Fruit fly (Drosophila melanogaster) whole organism, embryonic: ENCODE results near the gene Ptpmeg2.

Source experiments
- Adf1 ChIP-seq: fragments of 200-800 bp; sonication (Bioruptor generic); IDR thresholded peaks from 2 replicates; pipeline ENCODE4 v1.3.6; 2022; ENCODE audit warnings: missing biosample characterization, missing genetic modification characterization
- B-H2 ChIP-seq: fragments of 200-800 bp; sonication (Bioruptor generic); optimal IDR thresholded peaks from 2 replicates; lab custom pipeline; 2018; ENCODE audit warnings: missing biosample characterization, mild to moderate bottlenecking, missing genetic modification characterization
- Blimp-1 ChIP-seq: fragments of 200-800 bp; sonication (Bioruptor generic); optimal IDR thresholded peaks from 3 replicates; lab custom pipeline; 2018; ENCODE audit warnings: missing biosample characterization, missing genetic modification characterization, mild to moderate bottlenecking, moderate library complexity, missing genetic modification reagents
- Bteb2 ChIP-seq: fragments of 200-800 bp; sonication (Bioruptor generic); optimal IDR thresholded peaks from 2 replicates; lab custom pipeline; 2016; ENCODE audit warnings: missing biosample characterization, missing genetic modification characterization
- CG10431 ChIP-seq: fragments of 200-800 bp; sonication (Bioruptor generic); optimal IDR thresholded peaks from 3 replicates; lab custom pipeline; 2018; ENCODE audit warnings: missing biosample characterization, mild to moderate bottlenecking, missing genetic modification characterization
- CG11695 ChIP-seq: fragments of 200-800 bp; sonication (Bioruptor generic); IDR thresholded peaks from 3 replicates; pipeline ENCODE4 v1.3.6; 2022; ENCODE audit warnings: missing biosample characterization, missing genetic modification characterization
- CG17359 ChIP-seq: fragments of 200-800 bp; sonication (Bioruptor generic); optimal IDR thresholded peaks from 3 replicates; lab custom pipeline; 2018; ENCODE audit warnings: missing biosample characterization, mild to moderate bottlenecking, missing genetic modification characterization, moderate library complexity
- CG17568 ChIP-seq: fragments of 200-800 bp; sonication (Bioruptor generic); optimal IDR thresholded peaks from 2 replicates; lab custom pipeline; 2018; ENCODE audit warnings: missing biosample characterization, mild to moderate bottlenecking, missing genetic modification characterization, moderate library complexity
- CG1792 ChIP-seq: fragments of 200-800 bp; sonication (Bioruptor generic); optimal IDR thresholded peaks from 2 replicates; lab custom pipeline; 2016; ENCODE audit warnings: missing biosample characterization, missing genetic modification characterization
- CG1832 ChIP-seq: fragments of 200-800 bp; sonication (Bioruptor generic); optimal IDR thresholded peaks from 2 replicates; lab custom pipeline; 2017; ENCODE audit warnings: missing biosample characterization, mild to moderate bottlenecking, missing genetic modification characterization, inconsistent platforms
- CG18619 ChIP-seq: fragments of 200-800 bp; sonication (Bioruptor generic); optimal IDR thresholded peaks from 3 replicates; lab custom pipeline; 2017; ENCODE audit warnings: missing biosample characterization, mild to moderate bottlenecking, missing genetic modification characterization
- CG2120 ChIP-seq: fragments of 200-800 bp; sonication (Bioruptor generic); optimal IDR thresholded peaks from 3 replicates; lab custom pipeline; 2016; ENCODE audit warnings: missing biosample characterization, missing genetic modification characterization
- CG30431 ChIP-seq: fragments of 200-800 bp; sonication (Bioruptor generic); optimal IDR thresholded peaks from 2 replicates; lab custom pipeline; 2017; ENCODE audit warnings: missing biosample characterization, missing genetic modification characterization
- CG33557 ChIP-seq: fragments of 200-800 bp; sonication (Bioruptor generic); optimal IDR thresholded peaks from 2 replicates; lab custom pipeline; 2019; ENCODE audit warnings: missing biosample characterization, mild to moderate bottlenecking, missing genetic modification characterization, moderate library complexity
- CG6689 ChIP-seq: fragments of 200-800 bp; sonication (Bioruptor generic); IDR thresholded peaks from 2 replicates; pipeline ENCODE4 v1.3.6; 2022; ENCODE audit warnings: missing biosample characterization, missing genetic modification characterization
- CG6854 ChIP-seq: fragments of 200-800 bp; sonication (Bioruptor generic); optimal IDR thresholded peaks from 3 replicates; lab custom pipeline; 2017; ENCODE audit warnings: missing biosample characterization, mild to moderate bottlenecking, missing genetic modification characterization
- CG7786 ChIP-seq: fragments of 200-800 bp; sonication (Bioruptor generic); optimal IDR thresholded peaks from 2 replicates; lab custom pipeline; 2016; ENCODE audit warnings: missing biosample characterization, missing genetic modification characterization
- ERR ChIP-seq: fragments of 200-800 bp; sonication (Bioruptor generic); optimal IDR thresholded peaks from 2 replicates; lab custom pipeline; 2016; ENCODE audit warnings: missing biosample characterization, missing genetic modification characterization
- Ets65A ChIP-seq: fragments of 200-800 bp; sonication (Bioruptor generic); peaks from one replicate; lab custom pipeline; 2016; ENCODE audit warnings: missing biosample characterization, missing genetic modification characterization
- Fer3 ChIP-seq: fragments of 200-800 bp; sonication (Bioruptor generic); optimal IDR thresholded peaks from 2 replicates; lab custom pipeline; 2018; ENCODE audit warnings: missing biosample characterization, mild to moderate bottlenecking, missing genetic modification characterization, moderate library complexity
- HHEX ChIP-seq: fragments of 200-800 bp; sonication (Bioruptor generic); optimal IDR thresholded peaks from 3 replicates; lab custom pipeline; 2017; ENCODE audit warnings: missing biosample characterization, mild to moderate bottlenecking, missing genetic modification characterization, missing genetic modification reagents
- Hr78 ChIP-seq, 2 experiments: fragments of 200-800 bp in 1 of 2; fragments of >200 bp in 1 of 2; sonication (Bioruptor generic) in 1 of 2; optimal IDR thresholded peaks; 2 replicates each; lab custom pipeline; 2017 to 2019; ENCODE audit warnings: missing biosample characterization in 2 of 2, missing genetic modification characterization in 2 of 2, mild to moderate bottlenecking in 1 of 2, moderate library complexity in 1 of 2
- Med ChIP-seq: fragments of 200-800 bp; sonication (Bioruptor generic); peaks from one replicate; lab custom pipeline; 2016; ENCODE audit warnings: missing biosample characterization, missing genetic modification characterization, mild to moderate bottlenecking, inconsistent platforms, moderate library complexity
- Meics ChIP-seq: fragments of 200-800 bp; sonication (Bioruptor generic); optimal IDR thresholded peaks from 2 replicates; lab custom pipeline; 2017; ENCODE audit warnings: missing biosample characterization, mild to moderate bottlenecking, missing genetic modification characterization
- Pdp1 ChIP-seq, 2 experiments: fragments of 200-800 bp; sonication (Bioruptor generic); optimal IDR thresholded peaks; 3 replicates each; lab custom pipeline; 2016; ENCODE audit warnings: missing biosample characterization in 2 of 2, missing genetic modification characterization in 2 of 2, mild to moderate bottlenecking in 1 of 2, moderate library complexity in 1 of 2
- Poxn ChIP-seq: fragments of 200-800 bp; sonication (Bioruptor generic); IDR thresholded peaks from 2 replicates; pipeline ENCODE4 v1.3.6; 2022; ENCODE audit warnings: missing biosample characterization, missing genetic modification characterization
- Xrp1 ChIP-seq: fragments of 200-800 bp; sonication (Bioruptor generic); IDR thresholded peaks from 2 replicates; pipeline ENCODE4 v1.3.6; 2022; ENCODE audit warnings: missing biosample characterization, missing genetic modification characterization
- ash1 ChIP-seq: fragments of 200-800 bp; sonication (Bioruptor generic); optimal IDR thresholded peaks from 2 replicates; lab custom pipeline; 2018; ENCODE audit warnings: missing biosample characterization, mild to moderate bottlenecking, missing genetic modification characterization
- chinmo ChIP-seq: fragments of 200-800 bp; sonication (Bioruptor generic); IDR thresholded peaks from 4 replicates; pipeline ENCODE4 v1.3.6; 2022; ENCODE audit warnings: missing biosample characterization, missing genetic modification characterization; ENCODE audit not compliant: partially characterized antibody
- cwo ChIP-seq: fragments of 200-800 bp; sonication (Bioruptor generic); optimal IDR thresholded peaks from 3 replicates; lab custom pipeline; 2017; ENCODE audit warnings: missing biosample characterization, missing genetic modification characterization, mild to moderate bottlenecking, moderate library complexity, missing genetic modification reagents
- disco-r ChIP-seq: fragments of 200-800 bp; sonication (Bioruptor generic); optimal IDR thresholded peaks from 2 replicates; lab custom pipeline; 2016; ENCODE audit warnings: missing biosample characterization, missing genetic modification characterization
- dm ChIP-seq: fragments of 200-800 bp; sonication (Bioruptor generic); optimal IDR thresholded peaks from 3 replicates; lab custom pipeline; 2016; ENCODE audit warnings: missing biosample characterization, missing genetic modification characterization
- fd3F ChIP-seq: fragments of 200-800 bp; sonication (Bioruptor generic); optimal IDR thresholded peaks from 2 replicates; lab custom pipeline; 2018; ENCODE audit warnings: missing biosample characterization, mild to moderate bottlenecking, missing genetic modification characterization, moderate library complexity
- ftz-f1 ChIP-seq: fragments of 200-800 bp; sonication (Bioruptor generic); optimal IDR thresholded peaks from 2 replicates; lab custom pipeline; 2016; ENCODE audit warnings: missing biosample characterization, missing genetic modification characterization
- hkb ChIP-seq, 2 experiments: fragments of 200-800 bp in 1 of 2; fragments of >200 bp in 1 of 2; sonication (Bioruptor generic) in 1 of 2; IDR thresholded peaks in 1 of 2; optimal IDR thresholded peaks in 1 of 2; 2 replicates each; pipeline versions ENCODE4 v1.3.6 to Lab custom; 2017 to 2022; ENCODE audit warnings: missing biosample characterization in 1 of 2, missing genetic modification characterization in 1 of 2
- kay ChIP-seq: fragments of 200-800 bp; sonication (Bioruptor generic); optimal IDR thresholded peaks from 2 replicates; lab custom pipeline; 2016; ENCODE audit warnings: missing biosample characterization, missing genetic modification characterization
- lab ChIP-seq: fragments of 200-800 bp; sonication (Bioruptor generic); optimal IDR thresholded peaks from 3 replicates; lab custom pipeline; 2017; ENCODE audit warnings: missing biosample characterization, missing genetic modification characterization, mild to moderate bottlenecking, moderate library complexity, missing genetic modification reagents
- mam ChIP-seq: fragments of 200-800 bp; sonication (Bioruptor generic); optimal IDR thresholded peaks from 3 replicates; lab custom pipeline; 2016; ENCODE audit warnings: missing biosample characterization, missing genetic modification characterization
- nom ChIP-seq: fragments of 200-800 bp; sonication (Bioruptor generic); optimal IDR thresholded peaks from 2 replicates; lab custom pipeline; 2017; ENCODE audit warnings: missing biosample characterization, missing genetic modification characterization, mild to moderate bottlenecking, moderate library complexity, missing genetic modification reagents
- otp ChIP-seq: fragments of 200-800 bp; sonication (Bioruptor generic); IDR thresholded peaks from 3 replicates; pipeline ENCODE4, ENCODE4 v1.3.6; 2022; ENCODE audit warnings: missing biosample characterization, missing genetic modification characterization
- pum ChIP-seq: fragments of 200-800 bp; sonication (Bioruptor generic); optimal IDR thresholded peaks from 2 replicates; lab custom pipeline; 2016; ENCODE audit warnings: missing biosample characterization, missing genetic modification characterization
- rib ChIP-seq: fragments of 200-800 bp; sonication (Bioruptor generic); IDR thresholded peaks from 2 replicates; pipeline ENCODE4 v1.3.6; 2022; ENCODE audit warnings: missing biosample characterization, missing genetic modification characterization
- row ChIP-seq: fragments of 200-800 bp; sonication (Bioruptor generic); IDR thresholded peaks from 3 replicates; pipeline ENCODE4 v1.3.6; 2022; ENCODE audit warnings: missing biosample characterization, missing genetic modification characterization
- slbo ChIP-seq: fragments of 200-800 bp; sonication (Bioruptor generic); IDR thresholded peaks from 2 replicates; pipeline ENCODE4 v1.3.6; 2022; ENCODE audit warnings: missing biosample characterization, missing genetic modification characterization
- sqz ChIP-seq: fragments of 200-800 bp; sonication (Bioruptor generic); optimal IDR thresholded peaks from 3 replicates; lab custom pipeline; 2018; ENCODE audit warnings: missing biosample characterization, mild to moderate bottlenecking, missing genetic modification characterization
- ssp ChIP-seq: fragments of 200-800 bp; sonication (Bioruptor generic); IDR thresholded peaks from 2 replicates; pipeline ENCODE4 v1.3.6; 2022; ENCODE audit warnings: missing biosample characterization, missing genetic modification characterization
- vvl ChIP-seq: fragments of 200-800 bp; sonication (Bioruptor generic); IDR thresholded peaks from 2 replicates; pipeline ENCODE4 v1.3.6; 2022; ENCODE audit warnings: missing biosample characterization, missing genetic modification characterization
- wek ChIP-seq: fragments of 200-800 bp; sonication (Bioruptor generic); optimal IDR thresholded peaks from 3 replicates; lab custom pipeline; 2018; ENCODE audit warnings: missing biosample characterization, mild to moderate bottlenecking, missing genetic modification characterization, moderate library complexity

Ptpmeg2 gene

dm6 chrX:9580544-9580943 is 78.4 kb downstream of the Ptpmeg2 start:
- TF ChIP-seq Ets65A (GFP tag; lab: Kevin White, UChicago) (peak; percentile 10), ERR (GFP tag; lab: Kevin White, UChicago) (peak; percentile 38), Hr78 (GFP tag; optimal IDR thresholded peaks at IDR 0.05; lab: Kevin White, UChicago) (peak in 1 of 2 experiments; percentile 57), pum (GFP tag; lab: Kevin White, UChicago) (no peak), CG2120 (GFP tag; lab: Kevin White, UChicago) (peak; percentile 2), ftz-f1 (GFP tag; lab: Kevin White, UChicago) (peak; percentile 90), fd3F (GFP tag; lab: Kevin White, UChicago) (no peak), nom (peak; percentile 17), lab (GFP tag; lab: Kevin White, UChicago) (peak; percentile 26), CG33557 (no peak), Pdp1 (GFP tag; optimal IDR thresholded peaks at IDR 0.05; lab: Kevin White, UChicago) (no peak), rib (GFP tag; lab: Robert Waterston, UW) (0 out of 2 replicates have a peak, but pooled peaks have one; percentile 17), Adf1 (no peak), chinmo (GFP tag; lab: Robert Waterston, UW) (0 out of 4 replicates have a peak, but pooled peaks have one; percentile 71), slbo (GFP tag; lab: Robert Waterston, UW) (peak; percentile 20; the same call in 1 of the 2 replicates), Blimp-1 (GFP tag; lab: Kevin White, UChicago) (peak; percentile 85), vvl (0 out of 2 replicates have a peak, but pooled peaks have one; percentile 8), mam (no peak), cwo (GFP tag; lab: Kevin White, UChicago) (peak; percentile 61), Med (peak; percentile 51), CG6689 (GFP tag; lab: Robert Waterston, UW) (0 out of 2 replicates have a peak, but pooled peaks have one; percentile 13), sqz (GFP tag; lab: Kevin White, UChicago) (peak; percentile 72), row (GFP tag; lab: Robert Waterston, UW) (0 out of 3 replicates have a peak, but pooled peaks have one; percentile 9), wek (peak; percentile 61), hkb (optimal IDR thresholded peaks at IDR 0.05; lab: Kevin White, UChicago) (no peak), hkb (GFP tag; IDR thresholded peaks at IDR 0.05; lab: Robert Waterston, UW) (peak; percentile 26; the same call in 1 of the 2 replicates)

dm6 chrX:9579918-9580521 is 78.9 kb downstream of the Ptpmeg2 start, which contains the start of gene LPCAT:
Gene LPCAT (minus strand): TSS chrX:9579987.
- TF ChIP-seq Fer3 (tag; lab: Kevin White, UChicago) (peak; percentile 77), disco-r (GFP tag; lab: Kevin White, UChicago) (no peak), CG17359 (tag; lab: Kevin White, UChicago) (peak; percentile 77), B-H2 (GFP tag; lab: Kevin White, UChicago) (peak; percentile 86), hkb (optimal IDR thresholded peaks at IDR 0.05; lab: Kevin White, UChicago) (peak; percentile 95), hkb (GFP tag; IDR thresholded peaks at IDR 0.05; lab: Robert Waterston, UW) (peak; percentile 77), ssp (GFP tag; lab: Robert Waterston, UW) (peak; percentile 70), dm (GFP tag; lab: Kevin White, UChicago) (peak; percentile 23), CG1792 (peak; percentile 46), CG11695 (GFP tag; lab: Robert Waterston, UW) (peak; percentile 49; the same call in 1 of the 3 replicates), ash1 (GFP tag; lab: Kevin White, UChicago) (no peak), Bteb2 (GFP tag; lab: Kevin White, UChicago) (peak; percentile 81), HHEX (GFP tag; lab: Kevin White, UChicago) (peak; percentile 74), CG7786 (GFP tag; lab: Kevin White, UChicago) (peak; percentile 64), kay (GFP tag; lab: Kevin White, UChicago) (peak; percentile 73), mam (peak; percentile 90), otp (GFP tag; lab: Robert Waterston, UW) (0 out of 3 replicates have a peak, but pooled peaks have one; percentile 20), CG10431 (GFP tag; lab: Kevin White, UChicago) (no peak), Meics (GFP tag; lab: Kevin White, UChicago) (peak; percentile 77), CG17568 (GFP tag; lab: Kevin White, UChicago) (peak; percentile 30), CG30431 (peak; percentile 37), CG18619 (GFP tag; lab: Kevin White, UChicago) (peak; percentile 22), CG1832 (GFP tag; lab: Kevin White, UChicago) (no peak), Xrp1 (GFP tag; lab: Robert Waterston, UW) (peak; percentile 82), Poxn (GFP tag; lab: Robert Waterston, UW) (0 out of 2 replicates have a peak, but pooled peaks have one; percentile 32), CG6854 (GFP tag; lab: Kevin White, UChicago) (no peak)
